Worm (Caenorhabditis elegans) whole organism, L4 larva: ENCODE results near the gene skpt-1.

Source experiments
- daf-12 ChIP-seq: fragments of 150-350 bp; optimal IDR thresholded peaks from 2 replicates; lab custom pipeline; 2014; ENCODE audit warnings: missing biosample characterization, missing genetic modification reagents, missing genetic modification characterization
- hlh-30 ChIP-seq: sonication (generic microtip); optimal IDR thresholded peaks from 2 replicates; lab custom pipeline; 2017; ENCODE audit warnings: antibody characterized with exemption, mild to moderate bottlenecking, missing genetic modification characterization, missing compliant biosample characterization; ENCODE audit not compliant: insufficient read depth
- lin-39 ChIP-seq: fragments of 150-350 bp; optimal IDR thresholded peaks from 2 replicates; lab custom pipeline; 2014; ENCODE audit warnings: missing biosample characterization, missing genetic modification reagents, missing genetic modification characterization
- mep-1 ChIP-seq: fragments of 150-350 bp; sonication (generic microtip); optimal IDR thresholded peaks from 3 replicates; lab custom pipeline; 2014; ENCODE audit warnings: missing biosample characterization, missing genetic modification characterization
- nhr-28 ChIP-seq: fragments of 150-350 bp; optimal IDR thresholded peaks from 2 replicates; lab custom pipeline; 2014; ENCODE audit warnings: missing biosample characterization, missing genetic modification characterization
- nhr-41 ChIP-seq: fragments of 200-800 bp; sonication (Bioruptor generic); IDR thresholded peaks from 2 replicates; pipeline ENCODE4 v1.3.6; 2022; ENCODE audit warnings: missing genetic modification reagents, missing genetic modification characterization, missing compliant biosample characterization
- pqm-1 ChIP-seq: sonication (generic microtip); optimal IDR thresholded peaks from 2 replicates; lab custom pipeline; 2017; ENCODE audit warnings: missing biosample characterization, missing genetic modification characterization
- ztf-11 ChIP-seq: fragments of 150-350 bp; optimal IDR thresholded peaks from 2 replicates; lab custom pipeline; 2014; ENCODE audit warnings: missing biosample characterization, missing genetic modification characterization

DNA sequence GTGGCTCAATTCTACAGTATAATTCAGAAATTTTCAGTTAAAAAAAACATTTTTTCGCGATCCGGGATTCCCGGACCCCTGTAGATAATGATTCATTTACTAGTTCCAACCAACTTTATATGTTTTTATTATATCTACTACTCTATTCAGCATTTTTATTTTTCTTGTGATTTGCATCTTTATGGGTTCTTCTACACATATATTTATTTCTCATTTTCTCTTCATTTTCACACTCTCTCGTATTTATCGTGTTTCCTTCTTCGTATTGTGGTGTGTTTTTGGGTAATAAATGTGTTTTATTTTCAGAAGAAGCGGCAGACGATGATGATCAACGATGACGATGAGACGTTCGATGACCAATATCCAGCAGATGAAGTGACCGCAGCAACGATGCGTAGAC is 15.9 kb upstream of the skpt-1 start, which contains the start of gene F48E8.2:
- TF ChIP-seq daf-12 = no peak
- TF ChIP-seq mep-1 (tag; lab: Kevin White, UChicago) = no peak
- TF ChIP-seq nhr-41 (GFP tag; lab: Robert Waterston, UW) = no peak
- no peak for TF ChIP-seq pqm-1 (tag; lab: Kevin White, UChicago)
- TF ChIP-seq ztf-11 (tag; lab: Kevin White, UChicago) = no peak
- no peak for TF ChIP-seq lin-39
- TF ChIP-seq hlh-30 (tag; lab: Kevin White, UChicago) = no peak
- TF ChIP-seq nhr-28 (tag; lab: Kevin White, UChicago) = no peak
